Worm (Caenorhabditis elegans): Measurements from ENCODE around the gene ZK1307.1.

Gene ZK1307.1

ce11 chrII:9655530-9656139, at the start of gene ZK1307.1:
ZK1307.1 (minus strand) TSS chrII:9655580.
- no peak for TF ChIP-seq nhr-67 (tag; optimal IDR thresholded peaks at IDR 0.05)
- TF ChIP-seq sea-2 (GFP tag; optimal IDR thresholded peaks at IDR 0.05) = no peak
- no peak for TF ChIP-seq nhr-28 (tag; optimal IDR thresholded peaks at IDR 0.05)
- peak; percentile 13 for TF ChIP-seq pqm-1 (tag; optimal IDR thresholded peaks at IDR 0.05)
- TF ChIP-seq zag-1 (tag; optimal IDR thresholded peaks at IDR 0.05) = no peak
- peak; percentile 17 for TF ChIP-seq elt-2 (tag; optimal IDR thresholded peaks at IDR 0.05)
- no peak for TF ChIP-seq fkh-10 (GFP tag; optimal IDR thresholded peaks at IDR 0.05)
- TF ChIP-seq nhr-76 (tag; optimal IDR thresholded peaks at IDR 0.05) = no peak
- TF ChIP-seq ceh-28 (tag; optimal IDR thresholded peaks at IDR 0.05) = no peak

DNA sequence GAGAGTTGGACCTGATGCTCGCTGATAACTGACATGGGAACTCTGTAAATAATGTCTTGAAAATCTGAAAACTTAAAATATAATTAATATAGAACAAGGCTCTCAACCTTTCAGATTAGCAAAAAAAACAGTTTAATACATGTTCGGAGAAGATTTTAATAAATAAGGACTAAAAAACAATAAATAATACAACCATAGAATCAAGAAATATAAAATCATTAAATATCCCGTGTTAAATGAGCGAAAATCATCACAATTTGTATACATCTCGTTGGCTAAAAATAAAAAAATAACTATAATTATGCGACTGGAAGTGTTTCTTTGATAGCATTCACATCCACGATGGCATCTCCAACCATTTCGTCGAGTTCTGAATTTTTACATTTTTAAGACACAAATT, 49.4 kb upstream of the ZK1307.1 start, which contains the start of gene Y53C12A.10:
Y53C12A.10 (minus strand) TSS at position 101 of the 400 bp plus-strand sequence.
- TF ChIP-seq ZK546.5 (tag; optimal IDR thresholded peaks at IDR 0.05) = no peak
- TF ChIP-seq ceh-82 (tag; optimal IDR thresholded peaks at IDR 0.05) = no peak
- TF ChIP-seq ceh-16 (tag; optimal IDR thresholded peaks at IDR 0.05) = no peak
- no peak for TF ChIP-seq pha-4 (tag; optimal IDR thresholded peaks at IDR 0.05)
- TF ChIP-seq tbx-2 (tag; optimal IDR thresholded peaks at IDR 0.05) = no peak
- TF ChIP-seq nhr-76 (tag; optimal IDR thresholded peaks at IDR 0.05) = no peak
- no peak for TF ChIP-seq nhr-28 (tag; optimal IDR thresholded peaks at IDR 0.05)
- no peak for TF ChIP-seq unc-62 (GFP tag; optimal IDR thresholded peaks at IDR 0.05)
- TF ChIP-seq ztf-4 (tag; optimal IDR thresholded peaks at IDR 0.05) = no peak
- no peak for TF ChIP-seq mml-1 (tag; optimal IDR thresholded peaks at IDR 0.05)
- no peak for TF ChIP-seq ztf-11 (tag; optimal IDR thresholded peaks at IDR 0.05)
- no peak for TF ChIP-seq egl-5 (tag; optimal IDR thresholded peaks at IDR 0.05)
- no peak for TF ChIP-seq lin-15B (tag; optimal IDR thresholded peaks at IDR 0.05)
- TF ChIP-seq snpc-4 (tag; optimal IDR thresholded peaks at IDR 0.05) = no peak
- no peak for TF ChIP-seq R02D3.7 (tag; optimal IDR thresholded peaks at IDR 0.05)

DNA sequence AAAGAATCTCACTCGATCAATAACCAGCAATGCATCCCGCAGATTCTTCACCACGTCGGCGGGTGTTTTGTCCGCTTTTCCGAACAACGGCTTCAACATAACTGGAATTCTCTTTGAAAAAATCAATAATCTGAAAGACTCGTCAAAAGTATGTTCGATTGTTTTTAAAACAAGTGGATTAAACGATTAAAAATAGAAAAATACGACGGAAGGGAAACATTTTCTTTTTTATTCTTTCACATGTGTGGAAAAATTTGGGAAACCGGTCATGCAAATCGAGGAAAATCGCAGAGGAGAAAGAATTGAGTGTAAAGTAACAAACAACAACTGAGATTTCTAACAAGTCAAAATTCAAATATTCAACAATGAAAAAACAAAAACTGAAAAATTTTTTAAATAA, 48.2 kb upstream of the ZK1307.1 start, which contains the start of gene mop-25.2:
mop-25.2 (minus strand) TSS at position 101 of the 400 bp plus-strand sequence.
- no peak for TF ChIP-seq lsy-12 (tag; optimal IDR thresholded peaks at IDR 0.05)
- TF ChIP-seq nhr-25 (tag; optimal IDR thresholded peaks at IDR 0.05) = no peak
- TF ChIP-seq ceh-28 (tag; optimal IDR thresholded peaks at IDR 0.05) = peak; percentile 17

DNA sequence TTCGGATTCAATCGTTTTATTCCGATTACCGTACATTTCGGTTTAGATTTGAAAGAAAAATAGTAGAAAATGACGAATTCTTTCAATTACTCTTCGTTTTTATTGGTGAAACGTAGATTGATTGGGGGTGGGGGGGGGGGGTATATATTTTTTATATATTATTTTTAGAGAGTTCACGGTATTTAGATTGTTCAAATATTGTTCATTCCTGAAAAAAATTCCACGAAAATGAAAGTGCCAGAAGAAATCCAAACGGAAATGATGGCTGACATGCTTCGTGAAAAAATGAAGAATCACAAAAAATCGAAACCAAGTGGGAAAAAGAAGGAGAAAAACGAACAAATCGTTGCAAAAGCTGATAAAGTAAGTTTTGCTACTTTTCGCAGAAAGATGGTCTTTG, 45.0 kb upstream of the ZK1307.1 start, which contains the start of the genes Y53C12A.8 and Y53C12A.7:
Y53C12A.8 (minus strand) TSS at position 101 of the 400 bp plus-strand sequence.
Y53C12A.7 (plus strand) TSS at position 181 of the 400 bp plus-strand sequence.
- TF ChIP-seq egl-27 (tag; optimal IDR thresholded peaks at IDR 0.05) = no peak
- TF ChIP-seq nhr-67 (tag; optimal IDR thresholded peaks at IDR 0.05) = no peak
- TF ChIP-seq ztf-4 (tag; optimal IDR thresholded peaks at IDR 0.05) = no peak
- TF ChIP-seq fos-1 (tag; optimal IDR thresholded peaks at IDR 0.05) = no peak
- TF ChIP-seq nhr-76 (tag; optimal IDR thresholded peaks at IDR 0.05) = no peak
- TF ChIP-seq ztf-11 (tag; optimal IDR thresholded peaks at IDR 0.05) = no peak
- no peak for TF ChIP-seq egl-5 (tag; optimal IDR thresholded peaks at IDR 0.05)
- TF ChIP-seq jun-1 (tag; optimal IDR thresholded peaks at IDR 0.05) = no peak
- no peak for TF ChIP-seq ceh-16 (tag; optimal IDR thresholded peaks at IDR 0.05)
- no peak for TF ChIP-seq hmg-11 (tag; optimal IDR thresholded peaks at IDR 0.05)
- no peak for TF ChIP-seq nhr-28 (tag; optimal IDR thresholded peaks at IDR 0.05)
- no peak for TF ChIP-seq unc-39 (tag; optimal IDR thresholded peaks at IDR 0.05)
- TF ChIP-seq ama-1 (optimal IDR thresholded peaks at IDR 0.05) = no peak

DNA sequence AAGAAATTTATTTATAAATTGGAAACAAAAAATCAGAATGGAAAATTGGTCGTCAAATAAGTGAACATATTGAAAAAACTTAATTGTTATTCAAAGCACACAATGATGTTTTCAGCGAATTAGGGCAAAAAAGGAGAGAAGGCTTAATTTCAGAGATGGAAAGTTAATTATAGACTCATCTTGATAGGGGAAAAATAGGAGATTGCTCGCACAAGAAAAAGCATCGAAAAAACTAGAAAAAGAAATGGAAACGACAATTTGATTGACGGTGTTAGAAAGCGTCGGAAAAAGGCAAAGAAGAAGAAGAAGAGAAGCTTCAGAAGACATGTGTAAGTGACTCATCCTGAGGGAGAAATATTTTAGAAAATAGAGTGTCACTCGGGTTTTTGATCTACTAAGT, 40.6 kb upstream of the ZK1307.1 start:
- TF ChIP-seq lin-15B (tag; optimal IDR thresholded peaks at IDR 0.05) (no peak), lsy-12 (tag; optimal IDR thresholded peaks at IDR 0.05) (no peak), elt-1 (tag; optimal IDR thresholded peaks at IDR 0.05) (peak; percentile 86), jun-1 (tag; optimal IDR thresholded peaks at IDR 0.05) (no peak), fkh-10 (GFP tag; optimal IDR thresholded peaks at IDR 0.05) (peak; percentile 27), aly-2 (tag; optimal IDR thresholded peaks at IDR 0.05) (no peak), nhr-11 (tag; optimal IDR thresholded peaks at IDR 0.05) (no peak)

DNA sequence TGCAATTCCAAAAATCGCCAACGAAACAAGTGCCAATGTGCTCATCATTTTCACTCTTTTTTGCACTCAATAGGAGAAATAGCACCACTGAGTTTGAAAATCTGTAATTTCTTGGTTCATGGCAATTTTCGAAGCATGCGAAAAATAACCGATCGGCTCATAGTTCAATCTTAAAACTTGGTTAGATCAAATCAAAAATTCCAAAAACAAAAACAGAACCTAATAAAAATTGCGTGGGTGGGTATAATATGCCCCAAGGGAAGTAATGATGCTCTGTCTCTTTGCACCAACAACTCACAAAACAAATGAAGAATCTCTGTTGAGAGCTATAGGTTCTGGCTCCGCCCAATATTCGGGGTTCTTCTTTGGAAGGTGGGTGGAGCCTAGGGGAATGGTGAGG, 36.5 kb upstream of the ZK1307.1 start, which contains the start of gene nlp-11:
nlp-11 (minus strand) TSS at position 101 of the 400 bp plus-strand sequence.
- no peak for TF ChIP-seq lin-39 (tag; optimal IDR thresholded peaks at IDR 0.05)
- TF ChIP-seq snpc-4 (tag; optimal IDR thresholded peaks at IDR 0.05) = no peak
- no peak for TF ChIP-seq tbx-2 (tag; optimal IDR thresholded peaks at IDR 0.05)
- no peak for TF ChIP-seq fkh-2 (tag; optimal IDR thresholded peaks at IDR 0.05)
- TF ChIP-seq nhr-77 (tag; optimal IDR thresholded peaks at IDR 0.05) = no peak
- TF ChIP-seq nhr-23 (tag; optimal IDR thresholded peaks at IDR 0.05) = no peak
- no peak for TF ChIP-seq nhr-76 (tag; optimal IDR thresholded peaks at IDR 0.05)
- no peak for TF ChIP-seq egl-27 (tag; optimal IDR thresholded peaks at IDR 0.05)

Data from whole organism, L3 larva.